Worm (Caenorhabditis elegans) whole organism, late embryonic: Measurements from ENCODE around the gene str-82.

ENCODE experiments used
- C38D4.7 ChIP-seq: fragments of 200-800 bp; sonication (Bioruptor generic); optimal IDR thresholded peaks from 2 replicates; lab custom pipeline; 2018; ENCODE audit warnings: mild to moderate bottlenecking, missing genetic modification characterization, moderate library complexity, missing compliant biosample characterization
- F13H6.1 ChIP-seq: sonication (generic microtip); optimal IDR thresholded peaks from 2 replicates; lab custom pipeline; 2016; ENCODE audit warnings: missing genetic modification characterization, missing compliant biosample characterization
- K02D7.2 ChIP-seq: sonication (generic microtip); optimal IDR thresholded peaks from 2 replicates; lab custom pipeline; 2017; ENCODE audit warnings: mild to moderate bottlenecking, missing genetic modification characterization, missing compliant biosample characterization
- ceh-14 ChIP-seq: sonication (generic microtip); optimal IDR thresholded peaks from 2 replicates; lab custom pipeline; 2016; ENCODE audit warnings: missing genotype, missing genetic modification characterization, missing compliant biosample characterization
- ceh-18 ChIP-seq: sonication (generic microtip); optimal IDR thresholded peaks from 2 replicates; lab custom pipeline; 2016; ENCODE audit warnings: missing genetic modification characterization, missing compliant biosample characterization
- ceh-24 ChIP-seq: sonication (generic microtip); optimal IDR thresholded peaks from 2 replicates; lab custom pipeline; 2016; ENCODE audit warnings: mild to moderate bottlenecking, missing genetic modification characterization, missing compliant biosample characterization
- ceh-30 ChIP-seq: fragments of 150-350 bp; optimal IDR thresholded peaks from 2 replicates; lab custom pipeline; 2014; ENCODE audit warnings: missing biosample characterization, missing genetic modification characterization
- ceh-31 ChIP-seq: sonication (generic microtip); optimal IDR thresholded peaks from 2 replicates; lab custom pipeline; 2016; ENCODE audit warnings: missing genetic modification characterization, missing compliant biosample characterization
- ceh-34 ChIP-seq: sonication (generic microtip); optimal IDR thresholded peaks from 2 replicates; lab custom pipeline; 2016; ENCODE audit warnings: mild to moderate bottlenecking, missing genetic modification characterization, missing compliant biosample characterization
- ceh-45 ChIP-seq: fragments of 200-800 bp; sonication (Bioruptor generic); IDR thresholded peaks from 2 replicates; pipeline ENCODE4 v1.3.6; 2022; ENCODE audit warnings: missing genetic modification reagents, missing genetic modification characterization, missing compliant biosample characterization
- ceh-48 ChIP-seq: sonication (generic microtip); optimal IDR thresholded peaks from 2 replicates; lab custom pipeline; 2016; ENCODE audit warnings: missing genetic modification characterization, inconsistent platforms, missing compliant biosample characterization
- ceh-6 ChIP-seq: fragments of 200-800 bp; sonication (Bioruptor generic); optimal IDR thresholded peaks from 2 replicates; lab custom pipeline; 2018; ENCODE audit warnings: mild to moderate bottlenecking, missing genetic modification characterization, missing compliant biosample characterization
- che-1 ChIP-seq: sonication (generic microtip); optimal IDR thresholded peaks from 2 replicates; lab custom pipeline; 2016; ENCODE audit warnings: mild to moderate bottlenecking, missing genetic modification characterization, missing compliant biosample characterization
- dve-1 ChIP-seq: sonication (generic microtip); optimal IDR thresholded peaks from 2 replicates; lab custom pipeline; 2017; ENCODE audit warnings: antibody characterized with exemption, mild to moderate bottlenecking, missing genetic modification characterization, missing compliant biosample characterization
- elt-4 ChIP-seq: sonication (generic microtip); optimal IDR thresholded peaks from 2 replicates; lab custom pipeline; 2016; ENCODE audit warnings: missing genetic modification characterization, missing compliant biosample characterization
- fkh-6 ChIP-seq: sonication (generic microtip); optimal IDR thresholded peaks from 2 replicates; lab custom pipeline; 2016; ENCODE audit warnings: missing genetic modification characterization, missing compliant biosample characterization
- gmeb-2 ChIP-seq: sonication (generic microtip); optimal IDR thresholded peaks from 2 replicates; lab custom pipeline; 2016; ENCODE audit warnings: missing genetic modification characterization, inconsistent platforms, missing compliant biosample characterization
- hlh-6 ChIP-seq: sonication (generic microtip); optimal IDR thresholded peaks from 2 replicates; lab custom pipeline; 2016; ENCODE audit warnings: missing genotype, missing genetic modification characterization, missing compliant biosample characterization
- madf-2 ChIP-seq: sonication (generic microtip); optimal IDR thresholded peaks from 2 replicates; lab custom pipeline; 2017; ENCODE audit warnings: missing genetic modification characterization, missing compliant biosample characterization
- mec-3 ChIP-seq: sonication (generic microtip); optimal IDR thresholded peaks from 2 replicates; lab custom pipeline; 2016; ENCODE audit warnings: borderline replicate concordance, missing genetic modification characterization, missing compliant biosample characterization
- nhr-11 ChIP-seq: fragments of 150-350 bp; optimal IDR thresholded peaks from 2 replicates; lab custom pipeline; 2014; ENCODE audit warnings: missing biosample characterization, missing genetic modification characterization
- odd-2 ChIP-seq: sonication (generic microtip); optimal IDR thresholded peaks from 2 replicates; lab custom pipeline; 2017; ENCODE audit warnings: antibody characterized with exemption, mild to moderate bottlenecking, missing genetic modification characterization, missing compliant biosample characterization
- pag-3 ChIP-seq: sonication (generic microtip); optimal IDR thresholded peaks from 2 replicates; lab custom pipeline; 2016; ENCODE audit warnings: missing compliant biosample characterization, missing genetic modification characterization, borderline replicate concordance
- pros-1 ChIP-seq: fragments of 150-350 bp; optimal IDR thresholded peaks from 2 replicates; lab custom pipeline; 2014; ENCODE audit warnings: missing biosample characterization, missing genetic modification reagents, missing genetic modification characterization
- sox-2 ChIP-seq: fragments of 200-800 bp; sonication (Bioruptor generic); IDR thresholded peaks from 2 replicates; pipeline ENCODE4 v1.3.6; 2022; ENCODE audit warnings: missing genetic modification reagents, missing genetic modification characterization, missing compliant biosample characterization
- sox-4 ChIP-seq: sonication (generic microtip); optimal IDR thresholded peaks from 2 replicates; lab custom pipeline; 2017; ENCODE audit warnings: mild to moderate bottlenecking, missing genetic modification characterization, inconsistent platforms, missing compliant biosample characterization
- syd-9 ChIP-seq: sonication (generic microtip); optimal IDR thresholded peaks from 2 replicates; lab custom pipeline; 2016; ENCODE audit warnings: mild to moderate bottlenecking, missing genetic modification characterization, moderate library complexity, missing compliant biosample characterization
- unc-42 ChIP-seq: sonication (generic microtip); optimal IDR thresholded peaks from 2 replicates; lab custom pipeline; 2016; ENCODE audit warnings: missing genotype, missing genetic modification characterization, missing compliant biosample characterization
- unc-86 ChIP-seq: sonication (generic microtip); optimal IDR thresholded peaks from 2 replicates; lab custom pipeline; 2016; ENCODE audit warnings: missing genetic modification characterization, missing compliant biosample characterization
- zip-5 ChIP-seq: sonication (generic microtip); optimal IDR thresholded peaks from 2 replicates; lab custom pipeline; 2016; ENCODE audit warnings: missing genetic modification characterization, missing compliant biosample characterization

str-82 gene

ce11 chrV:4021776-4022175, 47.3 kb downstream of the str-82 start, which contains the start of gene K09D9.14:
K09D9.14 (minus strand) TSS chrV:4021876.
- TF ChIP-seq ceh-48 (tag; lab: Kevin White, UChicago) = no peak
- no peak for TF ChIP-seq unc-42 (tag; lab: Kevin White, UChicago)

- TF ChIP-seq sox-2 (GFP tag; lab: Robert Waterston, UW) (no peak), pag-3 (no peak), ceh-6 (GFP tag; lab: Kevin White, UChicago) (no peak), ceh-31 (no peak), elt-4 (no peak), hlh-6 (tag; lab: Kevin White, UChicago) (no peak), odd-2 (tag; lab: Kevin White, UChicago) (no peak), C38D4.7 (no peak), ceh-45 (GFP tag; lab: Robert Waterston, UW) (no peak), fkh-6 (tag; lab: Kevin White, UChicago) (no peak), F13H6.1 (no peak), pros-1 (tag; lab: Kevin White, UChicago) (no peak), nhr-11 (tag; lab: Kevin White, UChicago) (no peak), ceh-24 (tag; lab: Kevin White, UChicago) (no peak), sox-4 (tag; lab: Kevin White, UChicago) (no peak), zip-5 (tag; lab: Kevin White, UChicago) (no peak), che-1 (tag; lab: Kevin White, UChicago) (no peak), ceh-30 (tag; lab: Kevin White, UChicago) (no peak), mec-3 (tag; lab: Kevin White, UChicago) (no peak), madf-2 (tag; lab: Kevin White, UChicago) (no peak)
Observed at ce11 chrV:4022309-4022708, 47.8 kb downstream of the str-82 start, which contains the start of gene cyp-35A3. cyp-35A3 (plus strand) TSS chrV:4022609.

ce11 chrV:4024777-4025176, 50.3 kb downstream of the str-82 start, which contains the start of gene K09D9.1:
K09D9.1 (plus strand) TSS chrV:4025047.
- TF ChIP-seq ceh-18 (tag; lab: Kevin White, UChicago) = no peak
- no peak for TF ChIP-seq F13H6.1
- no peak for TF ChIP-seq che-1 (tag; lab: Kevin White, UChicago)
- no peak for TF ChIP-seq dve-1 (tag; lab: Kevin White, UChicago)
- no peak for TF ChIP-seq zip-5 (tag; lab: Kevin White, UChicago)
- TF ChIP-seq K02D7.2 = no peak
- no peak for TF ChIP-seq unc-86 (tag; lab: Kevin White, UChicago)
- no peak for TF ChIP-seq gmeb-2
- no peak for TF ChIP-seq mec-3 (tag; lab: Kevin White, UChicago)
- no peak for TF ChIP-seq elt-4
- TF ChIP-seq ceh-14 (tag; lab: Kevin White, UChicago) = no peak
- TF ChIP-seq ceh-34 (tag; lab: Kevin White, UChicago) = no peak
- no peak for TF ChIP-seq C38D4.7
- TF ChIP-seq ceh-48 (tag; lab: Kevin White, UChicago) = no peak
- no peak for TF ChIP-seq syd-9
